Fruit fly (Drosophila melanogaster): ENCODE data around the gene CG31998.

Gene CG31998

DNA sequence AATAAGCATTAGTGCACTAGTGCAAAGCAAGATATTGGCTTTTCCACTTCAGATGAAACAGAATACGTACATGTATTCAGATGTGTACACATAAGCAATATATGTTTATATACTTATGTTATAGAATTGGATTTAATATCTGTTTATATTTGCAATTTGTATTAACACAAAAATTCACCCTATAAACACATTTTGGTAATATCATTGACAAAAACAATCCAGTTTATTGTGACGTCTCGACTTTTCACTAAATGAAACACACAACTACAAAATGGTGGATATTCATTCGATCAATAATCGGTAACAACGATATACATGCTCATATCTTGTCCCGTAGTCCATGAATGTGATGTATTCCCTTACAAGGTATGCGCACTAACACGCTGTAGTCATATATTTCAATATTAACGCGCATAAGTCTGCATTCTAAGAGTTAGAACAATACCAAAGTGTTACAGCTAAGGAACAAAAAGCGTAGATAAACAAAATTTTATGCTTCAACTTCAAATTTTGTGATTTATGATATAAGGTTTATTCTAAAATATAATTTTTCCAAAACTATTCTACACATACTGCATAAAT, at the start of gene CG31998:
TSS of gene CG31998 (minus strand) at position 275 of the 582 bp plus-strand sequence.
- peak; percentile 66 for TF ChIP-seq bab1 (GFP tag; optimal IDR thresholded peaks at IDR 0.05)
- no peak for TF ChIP-seq pad (GFP tag; optimal IDR thresholded peaks at IDR 0.05)
- peak; percentile 9 for TF ChIP-seq CG33017 (tag; optimal IDR thresholded peaks at IDR 0.05)
- peak; percentile 42 for TF ChIP-seq CG5204 (GFP tag; optimal IDR thresholded peaks at IDR 0.05)

DNA sequence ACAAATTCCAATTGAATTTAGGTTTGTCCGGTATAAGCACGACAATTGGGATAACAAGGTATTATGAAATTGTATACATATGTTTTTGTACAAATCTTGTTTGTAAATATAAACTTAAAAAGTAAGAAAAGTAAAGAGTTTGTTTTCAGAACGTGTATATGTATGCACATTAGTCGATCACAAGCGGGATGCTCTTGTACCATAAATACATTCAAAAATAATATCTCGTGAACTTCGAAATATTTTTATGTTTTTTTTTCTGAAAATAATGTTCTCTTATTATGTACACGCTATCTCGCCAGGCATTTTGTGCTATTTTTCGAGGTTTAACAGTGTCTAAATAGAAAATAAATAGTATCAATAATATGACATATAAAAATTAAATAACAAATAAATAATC, 49.0 kb upstream of the CG31998 start, which contains the start of gene RhoGAP102A:
TSS of gene RhoGAP102A (plus strand) at position 301 of the 400 bp plus-strand sequence.
- TF ChIP-seq Mnt (GFP tag; optimal IDR thresholded peaks at IDR 0.05) (no peak), toe (GFP tag; optimal IDR thresholded peaks at IDR 0.05) (no peak), Crg-1 (GFP tag; optimal IDR thresholded peaks at IDR 0.05) (no peak), cic (GFP tag; optimal IDR thresholded peaks at IDR 0.05) (no peak), CG7101 (tag; optimal IDR thresholded peaks at IDR 0.05) (no peak), CG11617 (GFP tag; optimal IDR thresholded peaks at IDR 0.05) (no peak), Clk (GFP tag; optimal IDR thresholded peaks at IDR 0.05) (no peak), CG12768 (GFP tag; optimal IDR thresholded peaks at IDR 0.05) (no peak), CG33017 (tag; optimal IDR thresholded peaks at IDR 0.05) (no peak), tj (GFP tag; optimal IDR thresholded peaks at IDR 0.05) (no peak), CG7045 (GFP tag; optimal IDR thresholded peaks at IDR 0.05) (no peak), bab1 (GFP tag; optimal IDR thresholded peaks at IDR 0.05) (no peak)

- TF ChIP-seq CG1620 (GFP tag; optimal IDR thresholded peaks at IDR 0.05) (no peak), tj (GFP tag; optimal IDR thresholded peaks at IDR 0.05) (no peak), CG11617 (GFP tag; optimal IDR thresholded peaks at IDR 0.05) (no peak), CG14711 (tag; optimal IDR thresholded peaks at IDR 0.05) (no peak), bab1 (GFP tag; optimal IDR thresholded peaks at IDR 0.05) (no peak), CG12768 (GFP tag; optimal IDR thresholded peaks at IDR 0.05) (no peak)
Observed at dm6 chr4:253176-253575, 47.4 kb upstream of the CG31998 start, which contains the start of gene dpr7. Gene dpr7, minus strand, starts transcription at chr4:253329.

DNA sequence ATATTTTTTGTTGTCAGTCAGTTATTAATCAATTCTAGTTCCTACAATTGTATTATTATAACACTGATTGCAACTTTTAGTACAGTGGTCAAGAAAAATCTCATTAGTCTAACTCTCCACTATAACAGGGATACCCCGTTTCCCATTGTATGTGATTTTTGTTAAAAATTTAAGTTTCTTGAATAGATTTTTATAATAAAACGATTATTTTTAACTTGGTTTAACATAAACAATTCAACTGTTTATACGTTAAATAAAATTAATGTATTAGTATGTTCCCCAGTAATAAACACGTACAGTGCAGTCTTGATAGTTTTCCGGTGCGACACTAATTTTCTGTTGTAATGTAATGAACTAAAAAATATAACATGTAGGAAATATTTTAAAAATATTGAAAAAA, 35.1 kb upstream of the CG31998 start:
- TF ChIP-seq CG14711 (tag; optimal IDR thresholded peaks at IDR 0.05) = no peak
- TF ChIP-seq kay (GFP tag; ENCODE audit: borderline replicate concordance) = peak; percentile 91

- TF ChIP-seq kay (GFP tag; ENCODE audit: borderline replicate concordance) (peak; percentile 20), bab1 (GFP tag; optimal IDR thresholded peaks at IDR 0.05) (no peak)
Observed at dm6 chr4:238400-238799, 32.7 kb upstream of the CG31998 start.

DNA sequence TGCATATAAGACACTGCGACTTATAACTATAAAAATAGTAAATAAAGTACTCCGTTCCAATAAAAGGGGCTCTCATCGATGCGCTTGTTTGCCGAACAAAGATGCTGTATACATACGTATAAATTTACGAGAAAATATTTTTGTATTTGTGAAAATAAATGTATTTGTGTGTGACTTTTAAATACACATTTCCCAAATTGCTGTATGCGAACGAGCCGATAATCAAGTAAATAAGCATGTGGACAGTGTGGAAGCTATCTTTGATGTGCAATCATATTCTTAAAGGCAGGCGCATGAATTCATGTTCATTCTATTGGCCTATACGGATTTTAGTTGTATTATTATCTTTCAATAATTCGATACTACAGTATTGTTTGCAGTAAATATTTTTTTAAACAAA, 25.4 kb upstream of the CG31998 start:
- TF ChIP-seq CG33017 (tag; optimal IDR thresholded peaks at IDR 0.05) (no peak), CG5204 (GFP tag; optimal IDR thresholded peaks at IDR 0.05) (no peak), bab1 (GFP tag; optimal IDR thresholded peaks at IDR 0.05) (no peak), Crg-1 (GFP tag; optimal IDR thresholded peaks at IDR 0.05) (no peak), CG1620 (GFP tag; optimal IDR thresholded peaks at IDR 0.05) (no peak), Clk (GFP tag; optimal IDR thresholded peaks at IDR 0.05) (no peak), ovo (GFP tag; optimal IDR thresholded peaks at IDR 0.05) (no peak), CG7101 (tag; optimal IDR thresholded peaks at IDR 0.05) (no peak), CG7045 (GFP tag; optimal IDR thresholded peaks at IDR 0.05) (no peak), tj (GFP tag; optimal IDR thresholded peaks at IDR 0.05) (no peak), cnc (optimal IDR thresholded peaks at IDR 0.05) (no peak), Hr96 (GFP tag; optimal IDR thresholded peaks at IDR 0.05) (no peak), kay (GFP tag; ENCODE audit: borderline replicate concordance) (no peak), pad (GFP tag; optimal IDR thresholded peaks at IDR 0.05) (no peak), CG14711 (tag; optimal IDR thresholded peaks at IDR 0.05) (no peak), toe (GFP tag; optimal IDR thresholded peaks at IDR 0.05) (no peak)

- no peak for TF ChIP-seq CG7045 (GFP tag; optimal IDR thresholded peaks at IDR 0.05)
- no peak for TF ChIP-seq CG1620 (GFP tag; optimal IDR thresholded peaks at IDR 0.05)
- TF ChIP-seq CG14711 (tag; optimal IDR thresholded peaks at IDR 0.05) = no peak
- TF ChIP-seq CG5204 (GFP tag; optimal IDR thresholded peaks at IDR 0.05) = no peak
- TF ChIP-seq cnc (optimal IDR thresholded peaks at IDR 0.05) = no peak
- no peak for TF ChIP-seq CG11617 (GFP tag; optimal IDR thresholded peaks at IDR 0.05)
- no peak for TF ChIP-seq CG33017 (tag; optimal IDR thresholded peaks at IDR 0.05)
- TF ChIP-seq bab1 (GFP tag; optimal IDR thresholded peaks at IDR 0.05) = no peak
- TF ChIP-seq CG12768 (GFP tag; optimal IDR thresholded peaks at IDR 0.05) = no peak
Observed at dm6 chr4:230430-230829, 24.7 kb upstream of the CG31998 start, which contains the start of gene CG1674. Gene CG1674, plus strand, starts transcription at chr4:230730.

DNA sequence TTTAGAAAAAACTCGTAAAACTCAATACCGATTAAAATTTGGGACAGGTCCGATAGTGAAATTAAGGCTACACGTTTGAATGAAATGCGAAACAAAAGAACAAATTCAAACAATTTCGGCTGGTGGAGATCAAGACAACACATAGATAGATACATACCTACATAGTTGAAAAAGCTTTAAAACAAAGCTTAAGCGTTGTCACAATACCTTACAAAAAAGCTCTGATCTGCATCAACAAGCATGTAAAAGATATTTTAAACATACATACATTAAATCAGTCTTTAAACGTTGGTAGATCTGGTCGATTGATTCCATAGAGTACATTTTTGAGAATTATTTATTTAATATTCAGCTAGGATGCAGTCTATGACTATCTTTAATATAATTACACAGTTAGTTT, 21.9 kb upstream of the CG31998 start, which contains the start of the genes CG31999 and yellow-h:
TSS of gene CG31999 (minus strand) at position 101 of the 400 bp plus-strand sequence.
TSS of gene yellow-h (plus strand) at position 275 of the 400 bp plus-strand sequence.
- TF ChIP-seq ovo (GFP tag; optimal IDR thresholded peaks at IDR 0.05) = no peak
- TF ChIP-seq Clk (GFP tag; optimal IDR thresholded peaks at IDR 0.05) = no peak
- TF ChIP-seq CG12768 (GFP tag; optimal IDR thresholded peaks at IDR 0.05) = no peak
- TF ChIP-seq Hr96 (GFP tag; optimal IDR thresholded peaks at IDR 0.05) = no peak
- peak; percentile 17 for TF ChIP-seq bab1 (GFP tag; optimal IDR thresholded peaks at IDR 0.05)
- no peak for TF ChIP-seq tj (GFP tag; optimal IDR thresholded peaks at IDR 0.05)
- no peak for TF ChIP-seq CG33017 (tag; optimal IDR thresholded peaks at IDR 0.05)
- no peak for TF ChIP-seq Crg-1 (GFP tag; optimal IDR thresholded peaks at IDR 0.05)
- TF ChIP-seq CG7045 (GFP tag; optimal IDR thresholded peaks at IDR 0.05) = no peak
- TF ChIP-seq cnc (optimal IDR thresholded peaks at IDR 0.05) = no peak
- TF ChIP-seq kay (GFP tag; ENCODE audit: borderline replicate concordance) = peak; percentile 38
- TF ChIP-seq CG14711 (tag; optimal IDR thresholded peaks at IDR 0.05) = no peak
